Fruit fly (Drosophila melanogaster): ENCODE measurements around the gene Ugt36D1.

dm6 chr2L:18867815-18868214, 44.5 kb downstream of the Ugt36D1 start:
- TF ChIP-seq lola (GFP tag; optimal IDR thresholded peaks at IDR 0.05) = no peak
- TF ChIP-seq Vsx2 (GFP tag; optimal IDR thresholded peaks at IDR 0.05; ENCODE audit: partially characterized antibody) = no peak
- no peak for TF ChIP-seq fru (GFP tag; optimal IDR thresholded peaks at IDR 0.05)
- no peak for TF ChIP-seq pan (optimal IDR thresholded peaks at IDR 0.05)
- TF ChIP-seq psq (GFP tag; optimal IDR thresholded peaks at IDR 0.05) = no peak
- TF ChIP-seq N (GFP tag; optimal IDR thresholded peaks at IDR 0.05) = no peak
- TF ChIP-seq Rel (GFP tag; optimal IDR thresholded peaks at IDR 0.05) = no peak
- no peak for TF ChIP-seq Rel (tag; optimal IDR thresholded peaks at IDR 0.05)
- no peak for TF ChIP-seq dsf (GFP tag; optimal IDR thresholded peaks at IDR 0.05; ENCODE audit: borderline replicate concordance)
- no peak for TF ChIP-seq Hr78 (GFP tag; optimal IDR thresholded peaks at IDR 0.05)
- no peak for TF ChIP-seq usp (GFP tag; optimal IDR thresholded peaks at IDR 0.05)
- no peak for TF ChIP-seq woc (GFP tag; optimal IDR thresholded peaks at IDR 0.05)
